Worm (Caenorhabditis elegans): Measurements from ENCODE around the gene dpy-27.

DNA sequence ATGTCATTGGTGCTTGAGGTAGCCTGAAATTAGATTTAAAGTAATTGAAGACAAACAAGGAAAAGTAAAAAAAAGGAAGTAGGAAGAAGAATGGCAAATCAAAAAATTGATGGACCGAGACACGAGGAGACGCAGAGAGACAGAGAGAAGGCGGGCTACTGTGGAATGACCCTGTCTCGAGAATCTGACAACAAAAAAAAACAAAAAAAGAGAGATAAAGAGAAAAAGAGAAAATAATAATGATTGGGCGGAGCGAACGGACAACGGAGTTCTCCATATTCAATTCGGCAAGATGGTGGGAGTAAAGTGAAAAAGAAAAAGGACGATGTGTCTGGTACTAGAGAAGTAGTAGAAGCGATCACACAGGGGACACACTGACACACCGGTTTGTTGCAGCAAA, 10.5 kb downstream of the dpy-27 start, which contains the start of gene toh-1:
- no peak for TF ChIP-seq ceh-82 (tag; optimal IDR thresholded peaks at IDR 0.05)
- TF ChIP-seq mdl-1 (tag; optimal IDR thresholded peaks at IDR 0.05): no peak
- no peak for TF ChIP-seq skn-1 (tag; optimal IDR thresholded peaks at IDR 0.05)
- TF ChIP-seq unc-55 (GFP tag; optimal IDR thresholded peaks at IDR 0.05): no peak
- TF ChIP-seq blmp-1 (tag; optimal IDR thresholded peaks at IDR 0.05; ENCODE audit: insufficient read depth): peak; percentile 34
- no peak for TF ChIP-seq sma-9 (GFP tag; optimal IDR thresholded peaks at IDR 0.05)
- no peak for TF ChIP-seq sma-9 (tag; optimal IDR thresholded peaks at IDR 0.05)
- no peak for TF ChIP-seq ama-1 (optimal IDR thresholded peaks at IDR 0.05)
- no peak for TF ChIP-seq nhr-23 (tag; optimal IDR thresholded peaks at IDR 0.05)
- no peak for TF ChIP-seq ztf-11 (tag; optimal IDR thresholded peaks at IDR 0.05)
- TF ChIP-seq dmd-4 (tag; optimal IDR thresholded peaks at IDR 0.05): no peak
- no peak for TF ChIP-seq ceh-16 (tag; optimal IDR thresholded peaks at IDR 0.05)
- no peak for TF ChIP-seq lin-11 (tag; optimal IDR thresholded peaks at IDR 0.05)
